Fruit fly (Drosophila melanogaster): ENCODE measurements around the gene w-cup.

dm6 chr2L:10566955-10567354, 10.6 kb downstream of the w-cup start, which contains the start of gene CG6138:
- TF ChIP-seq rgr (GFP tag; optimal IDR thresholded peaks at IDR 0.05) (no peak), Myc (optimal IDR thresholded peaks at IDR 0.05) (no peak), Dfd (GFP tag; optimal IDR thresholded peaks at IDR 0.05) (no peak)
